Fruit fly (Drosophila melanogaster) whole organism, wandering third instar larva: ENCODE measurements around the gene Atat.

Experiments used
- CG9705 ChIP-seq: fragments of 200-800 bp; sonication (Bioruptor generic); optimal IDR thresholded peaks from 2 replicates; lab custom pipeline; 2018; ENCODE audit warnings: missing biosample characterization, mild to moderate bottlenecking, missing genetic modification characterization
- pan ChIP-seq: fragments of >200 bp; optimal IDR thresholded peaks from 2 replicates; lab custom pipeline; 2017

dm6 chr3L:9398435-9398981 lies 28.1 kb downstream of the Atat start:
- TF ChIP-seq pan (lab: Kevin White, UChicago) (no peak), CG9705 (no peak)
